Fruit fly (Drosophila melanogaster) whole organism, embryonic: ENCODE measurements around the gene CG13131.
A peak's percentile ranks its signal among the peaks of the same experiment; 100 is the strongest.

Experiments used
- Antp ChIP-seq: fragments of 200-800 bp; sonication (Bioruptor generic); optimal IDR thresholded peaks from 3 replicates; lab custom pipeline; 2016; ENCODE audit warnings: missing biosample characterization, missing genetic modification characterization
- Atf-2 ChIP-seq: fragments of 200-800 bp; sonication (Bioruptor generic); optimal IDR thresholded peaks from 2 replicates; lab custom pipeline; 2016; ENCODE audit warnings: missing biosample characterization, missing genetic modification characterization
- B-H1 ChIP-seq: fragments of 200-800 bp; sonication (Bioruptor generic); IDR thresholded peaks from 3 replicates; pipeline ENCODE4 v1.3.6; 2022; ENCODE audit warnings: missing biosample characterization, missing genetic modification characterization
- CG10431 ChIP-seq: fragments of 200-800 bp; sonication (Bioruptor generic); optimal IDR thresholded peaks from 3 replicates; lab custom pipeline; 2018; ENCODE audit warnings: missing biosample characterization, mild to moderate bottlenecking, missing genetic modification characterization
- CG10654 ChIP-seq: fragments of 200-800 bp; sonication (Bioruptor generic); optimal IDR thresholded peaks from 2 replicates; lab custom pipeline; 2016; ENCODE audit warnings: missing biosample characterization, missing genetic modification characterization
- CG11093 ChIP-seq: fragments of 200-800 bp; sonication (Bioruptor generic); IDR thresholded peaks from 3 replicates; pipeline ENCODE4 v1.3.6; 2022; ENCODE audit warnings: missing biosample characterization, missing genetic modification characterization
- CG12104 ChIP-seq: fragments of 200-800 bp; sonication (Bioruptor generic); optimal IDR thresholded peaks from 3 replicates; lab custom pipeline; 2016; ENCODE audit warnings: missing biosample characterization, missing genetic modification characterization
- CG12391 ChIP-seq: fragments of 200-800 bp; sonication (Bioruptor generic); optimal IDR thresholded peaks from 3 replicates; lab custom pipeline; 2018; ENCODE audit warnings: missing biosample characterization, mild to moderate bottlenecking, missing genetic modification characterization, moderate library complexity
- CG12659 ChIP-seq: fragments of 200-800 bp; sonication (Bioruptor generic); optimal IDR thresholded peaks from 3 replicates; lab custom pipeline; 2017; ENCODE audit warnings: mild to moderate bottlenecking, missing biosample characterization, missing genetic modification reagents, missing genetic modification characterization
- CG13424 ChIP-seq: fragments of 200-800 bp; sonication (Bioruptor generic); optimal IDR thresholded peaks from 2 replicates; lab custom pipeline; 2019; ENCODE audit warnings: missing biosample characterization, mild to moderate bottlenecking, missing genetic modification characterization, moderate library complexity
- CG14667 ChIP-seq: fragments of 200-800 bp; sonication (Bioruptor generic); IDR thresholded peaks from 2 replicates; pipeline ENCODE4 v1.3.6; 2022; ENCODE audit warnings: missing biosample characterization, missing genetic modification characterization
- CG14710 ChIP-seq: fragments of 200-800 bp; sonication (Bioruptor generic); optimal IDR thresholded peaks from 3 replicates; lab custom pipeline; 2019; ENCODE audit warnings: missing biosample characterization, mild to moderate bottlenecking, missing genetic modification characterization, moderate library complexity
- CG17186 ChIP-seq: fragments of 200-800 bp; sonication (Bioruptor generic); optimal IDR thresholded peaks from 3 replicates; lab custom pipeline; 2017; ENCODE audit warnings: missing biosample characterization, missing genetic modification reagents, missing genetic modification characterization
- CG18262 ChIP-seq: fragments of 200-800 bp; optimal IDR thresholded peaks from 3 replicates; lab custom pipeline; 2019; ENCODE audit warnings: missing biosample characterization, mild to moderate bottlenecking, missing genetic modification characterization, moderate library complexity
- CG1832 ChIP-seq: fragments of 200-800 bp; sonication (Bioruptor generic); optimal IDR thresholded peaks from 2 replicates; lab custom pipeline; 2017; ENCODE audit warnings: missing biosample characterization, mild to moderate bottlenecking, missing genetic modification characterization, inconsistent platforms
- CG3065 ChIP-seq: fragments of 200-800 bp; sonication (Bioruptor generic); optimal IDR thresholded peaks from 2 replicates; lab custom pipeline; 2016; ENCODE audit warnings: missing biosample characterization, missing genetic modification characterization
- CG31441 ChIP-seq: fragments of 200-800 bp; sonication (Bioruptor generic); IDR thresholded peaks from 2 replicates; pipeline ENCODE4 v1.3.6; 2022; ENCODE audit warnings: missing biosample characterization, missing genetic modification characterization
- CG7556 ChIP-seq: fragments of 200-800 bp; sonication (Bioruptor generic); optimal IDR thresholded peaks from 2 replicates; lab custom pipeline; 2017; ENCODE audit warnings: missing biosample characterization, mild to moderate bottlenecking, missing genetic modification characterization
- CG7786 ChIP-seq: fragments of 200-800 bp; sonication (Bioruptor generic); optimal IDR thresholded peaks from 2 replicates; lab custom pipeline; 2016; ENCODE audit warnings: missing biosample characterization, missing genetic modification characterization
- CG8281 ChIP-seq: fragments of 200-800 bp; sonication (Bioruptor generic); optimal IDR thresholded peaks from 2 replicates; lab custom pipeline; 2018; ENCODE audit warnings: missing biosample characterization, mild to moderate bottlenecking, missing genetic modification characterization, moderate library complexity
- CG8944 ChIP-seq: fragments of 200-800 bp; sonication (Bioruptor generic); optimal IDR thresholded peaks from 3 replicates; lab custom pipeline; 2016; ENCODE audit warnings: missing biosample characterization, missing genetic modification characterization
- CG9437 ChIP-seq: fragments of 200-800 bp; sonication (Bioruptor generic); optimal IDR thresholded peaks from 2 replicates; lab custom pipeline; 2018; ENCODE audit warnings: missing biosample characterization, mild to moderate bottlenecking, missing genetic modification characterization
- CTCF ChIP-seq: fragments of 200-800 bp; sonication (Bioruptor generic); optimal IDR thresholded peaks from 2 replicates; lab custom pipeline; 2017; ENCODE audit warnings: missing biosample characterization, mild to moderate bottlenecking, missing genetic modification characterization, moderate library complexity
- CkIIα-i1 ChIP-seq: fragments of 200-800 bp; sonication (Bioruptor generic); IDR thresholded peaks from 2 replicates; pipeline ENCODE4 v1.3.6; 2022; ENCODE audit warnings: missing biosample characterization, missing genetic modification characterization
- Drgx ChIP-seq: fragments of 200-800 bp; sonication (Bioruptor generic); IDR thresholded peaks from 2 replicates; pipeline ENCODE4 v1.3.6; 2022; ENCODE audit warnings: missing biosample characterization, missing genetic modification characterization
- HmgD ChIP-seq: fragments of 200-800 bp; sonication (Bioruptor generic); optimal IDR thresholded peaks from 3 replicates; lab custom pipeline; 2016; ENCODE audit warnings: missing biosample characterization, missing genetic modification characterization
- Hmx ChIP-seq: fragments of 200-800 bp; sonication (Bioruptor generic); optimal IDR thresholded peaks from 2 replicates; lab custom pipeline; 2016; ENCODE audit warnings: missing biosample characterization, missing genetic modification characterization
- Hr51 ChIP-seq, 2 experiments: fragments of 200-800 bp; sonication (Bioruptor generic); optimal IDR thresholded peaks; 2 replicates in 1 of 2; 3 replicates in 1 of 2; lab custom pipeline; 2016 to 2018; ENCODE audit warnings: missing biosample characterization in 2 of 2, missing genetic modification characterization in 2 of 2, mild to moderate bottlenecking in 1 of 2, moderate library complexity in 1 of 2
- Lhr ChIP-seq: fragments of 200-800 bp; sonication (Bioruptor generic); optimal IDR thresholded peaks from 3 replicates; lab custom pipeline; 2017; ENCODE audit warnings: mild to moderate bottlenecking, missing biosample characterization, missing genetic modification reagents, missing genetic modification characterization
- Oli ChIP-seq: fragments of 200-800 bp; sonication (Bioruptor generic); optimal IDR thresholded peaks from 2 replicates; lab custom pipeline; 2018; ENCODE audit warnings: missing biosample characterization, mild to moderate bottlenecking, missing genetic modification characterization, moderate library complexity
- Six4 ChIP-seq: fragments of 200-800 bp; sonication (Bioruptor generic); optimal IDR thresholded peaks from 2 replicates; lab custom pipeline; 2016; ENCODE audit warnings: missing biosample characterization, missing genetic modification characterization
- Ssrp ChIP-seq: fragments of 200-800 bp; sonication (Bioruptor generic); optimal IDR thresholded peaks from 2 replicates; lab custom pipeline; 2018; ENCODE audit warnings: missing biosample characterization, mild to moderate bottlenecking, missing genetic modification characterization, moderate library complexity
- TFAM ChIP-seq: fragments of 200-800 bp; sonication (Bioruptor generic); optimal IDR thresholded peaks from 2 replicates; lab custom pipeline; 2017; ENCODE audit warnings: missing biosample characterization, missing genetic modification characterization, inconsistent platforms
- ap ChIP-seq: fragments of 200-800 bp; sonication (Bioruptor generic); IDR thresholded peaks from 2 replicates; pipeline ENCODE4 v1.3.6; 2022; ENCODE audit warnings: missing biosample characterization, missing genetic modification characterization
- bsh ChIP-seq, 2 experiments: fragments of 200-800 bp; sonication (Bioruptor generic); optimal IDR thresholded peaks; 2 replicates each; lab custom pipeline; 2017 to 2018; ENCODE audit warnings: mild to moderate bottlenecking in 2 of 2, missing biosample characterization in 2 of 2, missing genetic modification characterization in 2 of 2, moderate library complexity in 1 of 2
- disco-r ChIP-seq: fragments of 200-800 bp; sonication (Bioruptor generic); optimal IDR thresholded peaks from 2 replicates; lab custom pipeline; 2016; ENCODE audit warnings: missing biosample characterization, missing genetic modification characterization
- dmrt11E ChIP-seq: fragments of 200-800 bp; sonication (Bioruptor generic); optimal IDR thresholded peaks from 3 replicates; lab custom pipeline; 2018; ENCODE audit warnings: missing biosample characterization, mild to moderate bottlenecking, missing genetic modification characterization, moderate library complexity
- grau ChIP-seq: fragments of 200-800 bp; optimal IDR thresholded peaks from 3 replicates; lab custom pipeline; 2019; ENCODE audit warnings: missing biosample characterization, mild to moderate bottlenecking, missing genetic modification characterization, moderate library complexity
- ind ChIP-seq: fragments of 200-800 bp; sonication (Bioruptor generic); optimal IDR thresholded peaks from 3 replicates; lab custom pipeline; 2016; ENCODE audit warnings: missing biosample characterization, missing genetic modification characterization
- lilli ChIP-seq: fragments of 200-800 bp; sonication (Bioruptor generic); optimal IDR thresholded peaks from 3 replicates; lab custom pipeline; 2016; ENCODE audit warnings: missing biosample characterization, missing genetic modification characterization
- lola ChIP-seq, 3 experiments: fragments of >200 bp in 2 of 3; fragments of 200-800 bp in 1 of 3; sonication (Bioruptor generic) in 1 of 3; optimal IDR thresholded peaks; 2 replicates each; lab custom pipeline; 2017 to 2019; ENCODE audit warnings: missing biosample characterization in 3 of 3, missing genetic modification characterization in 3 of 3, mild to moderate bottlenecking in 1 of 3, moderate library complexity in 1 of 3
- maf-S ChIP-seq: fragments of 200-800 bp; sonication (Bioruptor generic); optimal IDR thresholded peaks from 2 replicates; lab custom pipeline; 2016; ENCODE audit warnings: missing biosample characterization, missing genetic modification characterization
- prd ChIP-seq, 3 experiments: fragments of >200 bp in 2 of 3; fragments of 200-800 bp in 1 of 3; sonication (Bioruptor generic) in 1 of 3; optimal IDR thresholded peaks in 2 of 3; IDR thresholded peaks in 1 of 3; 2 replicates in 2 of 3; 3 replicates in 1 of 3; pipeline versions ENCODE4 v1.3.6 to Lab custom; 2017 to 2022; ENCODE audit warnings: missing biosample characterization in 1 of 3, missing genetic modification characterization in 1 of 3
- psq ChIP-seq: fragments of 200-800 bp; sonication (Bioruptor generic); optimal IDR thresholded peaks from 2 replicates; lab custom pipeline; 2017; ENCODE audit warnings: missing biosample characterization, missing genetic modification characterization
- row ChIP-seq: fragments of 200-800 bp; sonication (Bioruptor generic); IDR thresholded peaks from 3 replicates; pipeline ENCODE4 v1.3.6; 2022; ENCODE audit warnings: missing biosample characterization, missing genetic modification characterization
- sc ChIP-seq, 3 experiments: fragments of >200 bp in 2 of 3; fragments of 200-800 bp in 1 of 3; sonication (Bioruptor generic) in 1 of 3; optimal IDR thresholded peaks; 2 replicates in 2 of 3; 3 replicates in 1 of 3; lab custom pipeline; 2017; ENCODE audit warnings: mild to moderate bottlenecking in 1 of 3, missing biosample characterization in 1 of 3, missing genetic modification characterization in 1 of 3, missing genetic modification reagents in 1 of 3
- sens ChIP-seq: fragments of 200-800 bp; sonication (Bioruptor generic); peaks from one replicate; lab custom pipeline; 2016; ENCODE audit warnings: missing biosample characterization, missing genetic modification characterization
- sqz ChIP-seq: fragments of 200-800 bp; sonication (Bioruptor generic); optimal IDR thresholded peaks from 3 replicates; lab custom pipeline; 2018; ENCODE audit warnings: missing biosample characterization, mild to moderate bottlenecking, missing genetic modification characterization
- trem ChIP-seq: fragments of 200-800 bp; optimal IDR thresholded peaks from 3 replicates; lab custom pipeline; 2019; ENCODE audit warnings: missing biosample characterization, mild to moderate bottlenecking, missing genetic modification characterization, moderate library complexity
- tup ChIP-seq: fragments of 200-800 bp; sonication (Bioruptor generic); optimal IDR thresholded peaks from 2 replicates; lab custom pipeline; 2016; ENCODE audit warnings: missing biosample characterization, mild to moderate bottlenecking, missing genetic modification characterization, moderate library complexity

The CG13131 gene

DNA sequence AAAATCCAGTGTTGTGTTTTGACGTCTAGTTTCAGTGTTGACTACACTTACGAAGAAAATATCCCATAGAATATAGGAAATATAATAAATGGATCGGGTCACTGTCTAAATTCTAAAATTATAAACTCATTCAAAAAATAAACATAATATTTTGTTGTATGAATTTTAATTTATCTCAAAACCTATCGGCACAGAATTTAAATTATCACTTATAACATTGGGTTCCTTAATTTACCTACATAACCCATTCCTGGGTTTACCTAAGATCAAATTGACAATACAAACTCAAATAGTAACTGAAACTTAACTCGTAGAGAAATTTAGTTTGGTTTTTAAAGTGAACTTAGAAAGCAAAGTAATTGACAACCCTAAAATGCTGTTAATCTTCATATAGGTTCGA, 20.7 kb downstream of the CG13131 start (continued):
- TF ChIP-seq CG7556 (GFP tag; lab: Kevin White, UChicago) (peak; percentile 45), CG31441 (0 out of 2 replicates have a peak, but pooled peaks have one; percentile 36), TFAM (no peak), CG8281 (tag; lab: Kevin White, UChicago) (no peak), ind (GFP tag; lab: Kevin White, UChicago) (peak; percentile 2), CG17186 (GFP tag; lab: Kevin White, UChicago) (no peak), lilli (GFP tag; lab: Kevin White, UChicago) (peak; percentile 40), CG3065 (no peak), HmgD (no peak), Hr51 (GFP tag; optimal IDR thresholded peaks at IDR 0.05; lab: Kevin White, UChicago) (peak in 1 of 2 experiments; percentile 2), maf-S (GFP tag; lab: Kevin White, UChicago) (no peak), lola (GFP tag; optimal IDR thresholded peaks at IDR 0.05; lab: Kevin White, UChicago) (peak in 1 of 3 experiments; percentile 55), CG12104 (GFP tag; lab: Kevin White, UChicago) (no peak), CG1832 (GFP tag; lab: Kevin White, UChicago) (no peak), Lhr (GFP tag; lab: Kevin White, UChicago) (peak; percentile 10), Drgx (GFP tag; lab: Robert Waterston, UW) (no peak), Antp (GFP tag; lab: Kevin White, UChicago) (no peak), sqz (peak; percentile 35), ap (GFP tag; lab: Robert Waterston, UW) (peak; percentile 30; the same call in 1 of the 2 replicates), sens (GFP tag; lab: Kevin White, UChicago) (peak; percentile 82), CkIIα-i1 (GFP tag; lab: Robert Waterston, UW) (no peak), bsh (GFP tag; optimal IDR thresholded peaks at IDR 0.05; lab: Kevin White, UChicago) (peak in 1 of 2 experiments; percentile 23), B-H1 (GFP tag; lab: Robert Waterston, UW) (no peak), CG11093 (no peak), CG14667 (GFP tag; lab: Robert Waterston, UW) (no peak), CTCF (no peak), Atf-2 (GFP tag; lab: Kevin White, UChicago) (peak; percentile 12), Ssrp (tag; lab: Kevin White, UChicago) (peak; percentile 46), trem (tag; lab: Kevin White, UChicago) (peak; percentile 60), disco-r (GFP tag; lab: Kevin White, UChicago) (no peak), psq (no peak), Oli (tag; lab: Kevin White, UChicago) (peak; percentile 24), dmrt11E (tag; lab: Kevin White, UChicago) (peak; percentile 51), CG13424 (tag; lab: Kevin White, UChicago) (peak; percentile 21), prd (optimal IDR thresholded peaks at IDR 0.05; lab: Kevin White, UChicago) (no peak), prd (GFP tag; IDR thresholded peaks at IDR 0.05; lab: Robert Waterston, UW) (no peak; the same call in 2 of the 3 replicates), Six4 (no peak), CG14710 (peak; percentile 70), row (GFP tag; lab: Robert Waterston, UW) (peak; percentile 53; the same call in 1 of the 3 replicates), CG12391 (tag; lab: Kevin White, UChicago) (peak; percentile 48), CG9437 (GFP tag; lab: Kevin White, UChicago) (peak; percentile 20), CG7786 (peak; percentile 5), CG18262 (peak; percentile 66), sc (optimal IDR thresholded peaks at IDR 0.05; lab: Kevin White, UChicago) (no peak), sc (GFP tag; optimal IDR thresholded peaks at IDR 0.05; lab: Kevin White, UChicago) (no peak), CG12659 (GFP tag; lab: Kevin White, UChicago) (peak; percentile 9), Hmx (GFP tag; lab: Kevin White, UChicago) (no peak), grau (peak; percentile 35), CG10431 (peak; percentile 9), CG10654 (GFP tag; lab: Kevin White, UChicago) (no peak), CG8944 (GFP tag; lab: Kevin White, UChicago) (no peak), tup (no peak)
